Fruit fly (Drosophila melanogaster) whole organism, prepupa: ENCODE results near the gene CG14088.
A peak's percentile ranks its signal among the peaks of the same experiment; 100 is the strongest.

Experiments used
- Blimp-1 ChIP-seq: fragments of 200-800 bp; sonication (Bioruptor generic); optimal IDR thresholded peaks from 3 replicates; lab custom pipeline; 2017; ENCODE audit warnings: missing biosample characterization, missing genetic modification characterization, mild to moderate bottlenecking, moderate library complexity, missing genetic modification reagents
- CG10631 ChIP-seq: fragments of 200-800 bp; sonication (Bioruptor generic); optimal IDR thresholded peaks from 2 replicates; lab custom pipeline; 2016; ENCODE audit warnings: missing biosample characterization, missing genetic modification characterization
- CG11294 ChIP-seq: fragments of 200-800 bp; sonication (Bioruptor generic); IDR thresholded peaks from 2 replicates; pipeline ENCODE4 v1.3.6; 2022; ENCODE audit warnings: missing biosample characterization, missing genetic modification characterization
- CG11902 ChIP-seq: fragments of 200-800 bp; sonication (Bioruptor generic); optimal IDR thresholded peaks from 3 replicates; lab custom pipeline; 2016; ENCODE audit warnings: missing biosample characterization, missing genetic modification characterization
- CG15336 ChIP-seq: fragments of 200-800 bp; sonication (Bioruptor generic); IDR thresholded peaks from 2 replicates; pipeline ENCODE4 v1.3.6; 2022; ENCODE audit warnings: missing biosample characterization, missing genetic modification characterization
- CG1621 ChIP-seq: fragments of 200-800 bp; sonication (Bioruptor generic); optimal IDR thresholded peaks from 3 replicates; lab custom pipeline; 2018; ENCODE audit warnings: missing biosample characterization, mild to moderate bottlenecking, missing genetic modification characterization
- CG16779 ChIP-seq: fragments of 200-800 bp; sonication (Bioruptor generic); optimal IDR thresholded peaks from 3 replicates; lab custom pipeline; 2017; ENCODE audit warnings: missing biosample characterization, mild to moderate bottlenecking, missing genetic modification characterization
- CG3032 ChIP-seq: fragments of 200-800 bp; optimal IDR thresholded peaks from 2 replicates; lab custom pipeline; 2019; ENCODE audit warnings: missing biosample characterization, mild to moderate bottlenecking, missing genetic modification characterization, moderate library complexity
- CG31627 ChIP-seq: fragments of 200-800 bp; sonication (Bioruptor generic); optimal IDR thresholded peaks from 3 replicates; lab custom pipeline; 2016; ENCODE audit warnings: missing biosample characterization, missing genetic modification characterization
- CG32006 ChIP-seq: fragments of 200-800 bp; sonication (Bioruptor generic); optimal IDR thresholded peaks from 3 replicates; lab custom pipeline; 2017; ENCODE audit warnings: missing biosample characterization, mild to moderate bottlenecking, missing genetic modification characterization
- CG34406 ChIP-seq: fragments of 200-800 bp; sonication (Bioruptor generic); optimal IDR thresholded peaks from 3 replicates; lab custom pipeline; 2016; ENCODE audit warnings: missing biosample characterization, missing genetic modification characterization
- CG3919 ChIP-seq: fragments of 200-800 bp; sonication (Bioruptor generic); optimal IDR thresholded peaks from 3 replicates; lab custom pipeline; 2016; ENCODE audit warnings: missing biosample characterization, missing genetic modification characterization
- CG4318 ChIP-seq: fragments of 200-800 bp; sonication (Bioruptor generic); optimal IDR thresholded peaks from 3 replicates; lab custom pipeline; 2017; ENCODE audit warnings: missing biosample characterization, mild to moderate bottlenecking, missing genetic modification characterization
- CG6163 ChIP-seq: fragments of 200-800 bp; sonication (Bioruptor generic); IDR thresholded peaks from 3 replicates; pipeline ENCODE4 v1.3.6; 2022; ENCODE audit warnings: missing biosample characterization, missing genetic modification characterization
- CG6276 ChIP-seq: fragments of 200-800 bp; sonication (Bioruptor generic); optimal IDR thresholded peaks from 2 replicates; lab custom pipeline; 2017; ENCODE audit warnings: missing biosample characterization, mild to moderate bottlenecking, missing genetic modification characterization
- CG6792 ChIP-seq: fragments of 200-800 bp; sonication (Bioruptor generic); optimal IDR thresholded peaks from 3 replicates; lab custom pipeline; 2016; ENCODE audit warnings: missing biosample characterization, missing genetic modification characterization
- CG6808 ChIP-seq: fragments of 200-800 bp; sonication (Bioruptor generic); optimal IDR thresholded peaks from 3 replicates; lab custom pipeline; 2017; ENCODE audit warnings: missing biosample characterization, missing genetic modification characterization, mild to moderate bottlenecking, moderate library complexity, missing genetic modification reagents
- CG6854 ChIP-seq: fragments of 200-800 bp; sonication (Bioruptor generic); optimal IDR thresholded peaks from 2 replicates; lab custom pipeline; 2017; ENCODE audit warnings: missing biosample characterization, mild to moderate bottlenecking, missing genetic modification characterization
- CG8119 ChIP-seq: fragments of 200-800 bp; sonication (Bioruptor generic); IDR thresholded peaks from 3 replicates; pipeline ENCODE4 v1.3.6; 2022; ENCODE audit warnings: missing biosample characterization, missing genetic modification characterization
- CG8319 ChIP-seq: fragments of 200-800 bp; sonication (Bioruptor generic); optimal IDR thresholded peaks from 3 replicates; lab custom pipeline; 2016; ENCODE audit warnings: missing biosample characterization, missing genetic modification characterization
- Eip78C ChIP-seq: fragments of 200-800 bp; sonication (Bioruptor generic); peaks from one replicate; lab custom pipeline; 2016; ENCODE audit warnings: missing biosample characterization, missing genetic modification characterization
- Eip93F ChIP-seq: fragments of 200-800 bp; sonication (Bioruptor generic); optimal IDR thresholded peaks from 2 replicates; lab custom pipeline; 2016; ENCODE audit warnings: missing biosample characterization, mild to moderate bottlenecking, missing genetic modification characterization
- Ets21C ChIP-seq: fragments of 200-800 bp; sonication (Bioruptor generic); optimal IDR thresholded peaks from 3 replicates; lab custom pipeline; 2016; ENCODE audit warnings: missing biosample characterization, missing genetic modification characterization
- Ets96B ChIP-seq: fragments of 200-800 bp; optimal IDR thresholded peaks from 2 replicates; lab custom pipeline; 2019; ENCODE audit warnings: missing biosample characterization, mild to moderate bottlenecking, missing genetic modification characterization, moderate library complexity
- Gug ChIP-seq: fragments of 200-800 bp; sonication (Bioruptor generic); IDR thresholded peaks from 2 replicates; pipeline ENCODE4 v1.3.6; 2022; ENCODE audit warnings: missing biosample characterization, missing genetic modification characterization
- Hr38 ChIP-seq: sonication (Bioruptor generic); optimal IDR thresholded peaks from 2 replicates; lab custom pipeline; 2016; ENCODE audit warnings: missing biosample characterization, missing genetic modification characterization
- Hr4 ChIP-seq: fragments of 200-800 bp; sonication (Bioruptor generic); optimal IDR thresholded peaks from 3 replicates; lab custom pipeline; 2016; ENCODE audit warnings: missing biosample characterization, missing genetic modification characterization
- Lpt ChIP-seq: fragments of 200-800 bp; sonication (Bioruptor generic); optimal IDR thresholded peaks from 3 replicates; lab custom pipeline; 2016; ENCODE audit warnings: missing biosample characterization, missing genetic modification characterization
- Met ChIP-seq: fragments of 200-800 bp; sonication (Bioruptor generic); optimal IDR thresholded peaks from 3 replicates; lab custom pipeline; 2016; ENCODE audit warnings: missing biosample characterization, missing genetic modification characterization
- Sox102F ChIP-seq: fragments of 200-800 bp; sonication (Bioruptor generic); optimal IDR thresholded peaks from 2 replicates; lab custom pipeline; 2016; ENCODE audit warnings: missing biosample characterization, mild to moderate bottlenecking, missing genetic modification characterization
- Sox14 ChIP-seq: fragments of 200-800 bp; sonication (Bioruptor generic); optimal IDR thresholded peaks from 3 replicates; lab custom pipeline; 2016; ENCODE audit warnings: missing biosample characterization, missing genetic modification characterization
- achi ChIP-seq: fragments of 200-800 bp; sonication (Bioruptor generic); optimal IDR thresholded peaks from 3 replicates; lab custom pipeline; 2016; ENCODE audit warnings: missing biosample characterization, missing genetic modification characterization
- dac ChIP-seq: fragments of 200-800 bp; sonication (Bioruptor generic); optimal IDR thresholded peaks from 2 replicates; lab custom pipeline; 2017; ENCODE audit warnings: missing biosample characterization, mild to moderate bottlenecking, missing genetic modification characterization
- eg ChIP-seq: fragments of 200-800 bp; sonication (Bioruptor generic); IDR thresholded peaks from 3 replicates; pipeline ENCODE4 v1.3.6; 2022; ENCODE audit warnings: missing biosample characterization, missing genetic modification characterization
- esn ChIP-seq: fragments of 200-800 bp; sonication (Bioruptor generic); optimal IDR thresholded peaks from 2 replicates; lab custom pipeline; 2016; ENCODE audit warnings: missing biosample characterization, mild to moderate bottlenecking, missing genetic modification characterization, moderate library complexity
- fd85E ChIP-seq: fragments of 200-800 bp; sonication (Bioruptor generic); optimal IDR thresholded peaks from 3 replicates; lab custom pipeline; 2016; ENCODE audit warnings: missing biosample characterization, missing genetic modification characterization
- fkh ChIP-seq: fragments of 200-800 bp; sonication (Bioruptor generic); optimal IDR thresholded peaks from 3 replicates; lab custom pipeline; 2017; ENCODE audit warnings: missing biosample characterization, mild to moderate bottlenecking, missing genetic modification characterization, moderate library complexity
- lz ChIP-seq: fragments of 200-800 bp; sonication (Bioruptor generic); optimal IDR thresholded peaks from 3 replicates; lab custom pipeline; 2016; ENCODE audit warnings: missing biosample characterization, missing genetic modification characterization
- pdm3 ChIP-seq: fragments of 200-800 bp; sonication (Bioruptor generic); optimal IDR thresholded peaks from 3 replicates; lab custom pipeline; 2016; ENCODE audit warnings: missing biosample characterization, missing genetic modification characterization
- salr ChIP-seq, 2 experiments: fragments of 200-800 bp; sonication (Bioruptor generic); optimal IDR thresholded peaks; 3 replicates each; lab custom pipeline; 2016 to 2018; ENCODE audit warnings: missing biosample characterization in 2 of 2, missing genetic modification characterization in 2 of 2, mild to moderate bottlenecking in 1 of 2
- spab ChIP-seq: fragments of 200-800 bp; sonication (Bioruptor generic); optimal IDR thresholded peaks from 2 replicates; lab custom pipeline; 2017; ENCODE audit warnings: missing biosample characterization, mild to moderate bottlenecking, missing genetic modification characterization, missing genetic modification reagents
- ss ChIP-seq, 2 experiments: fragments of 200-800 bp; sonication (Bioruptor generic); optimal IDR thresholded peaks; 2 replicates in 1 of 2; 3 replicates in 1 of 2; lab custom pipeline; 2017 to 2018; ENCODE audit warnings: mild to moderate bottlenecking in 2 of 2, missing biosample characterization in 2 of 2, missing genetic modification characterization in 2 of 2, moderate library complexity in 1 of 2
- svp ChIP-seq: fragments of 200-800 bp; sonication (Bioruptor generic); peaks from one replicate; lab custom pipeline; 2016; ENCODE audit warnings: missing biosample characterization, missing genetic modification characterization

CG14088 gene

dm6 chr3L:19236060-19236459, 34.4 kb downstream of the CG14088 start, which contains the start of gene CG33647:
Gene CG33647, plus strand, starts transcription at chr3L:19236360.
- TF ChIP-seq CG3032 (no peak), CG8119 (no peak), CG6854 (no peak), Hr4 (no peak), lz (no peak)

- TF ChIP-seq CG8319, result no peak
- peak; percentile 7 for TF ChIP-seq Eip78C (GFP tag; lab: Kevin White, UChicago)
- no peak for TF ChIP-seq Hr38 (GFP tag; lab: Kevin White, UChicago)
- TF ChIP-seq eg, result 0 out of 3 replicates have a peak, but pooled peaks have one; percentile 8
- 0 out of 3 replicates have a peak, but pooled peaks have one; percentile 15 for TF ChIP-seq CG6163 (GFP tag; lab: Robert Waterston, UW)
- peak; percentile 25; the same call in 1 of the 3 replicates for TF ChIP-seq CG8119
Observed at dm6 chr3L:19234922-19235702, 35.3 kb downstream of the CG14088 start, which contains the start of gene fz2. Gene fz2, minus strand, starts transcription at chr3L:19235373.

dm6 chr3L:19233798-19234781, 36.4 kb downstream of the CG14088 start:
- TF ChIP-seq CG6808 (GFP tag; lab: Kevin White, UChicago) (peak; percentile 53), CG6163 (GFP tag; lab: Robert Waterston, UW) (peak; percentile 83), Hr4 (peak; percentile 59), esn (GFP tag; lab: Kevin White, UChicago) (peak; percentile 15), Hr38 (GFP tag; lab: Kevin White, UChicago) (no peak), CG31627 (GFP tag; lab: Kevin White, UChicago) (no peak), fkh (no peak), CG15336 (GFP tag; lab: Robert Waterston, UW) (peak; percentile 71), spab (GFP tag; lab: Kevin White, UChicago) (no peak), CG6854 (no peak), svp (GFP tag; lab: Kevin White, UChicago) (peak; percentile 52), lz (no peak), fd85E (GFP tag; lab: Kevin White, UChicago) (no peak), CG16779 (tag; lab: Kevin White, UChicago) (peak; percentile 50), ss (GFP tag; optimal IDR thresholded peaks at IDR 0.05; lab: Kevin White, UChicago) (peak; percentile 32 to 52), CG11294 (GFP tag; lab: Robert Waterston, UW) (peak; percentile 20; the same call in 1 of the 2 replicates), achi (GFP tag; lab: Kevin White, UChicago) (peak; percentile 7), CG1621 (tag; lab: Kevin White, UChicago) (peak; percentile 34), CG4318 (GFP tag; lab: Kevin White, UChicago) (peak; percentile 38), Met (GFP tag; lab: Kevin White, UChicago) (no peak), Sox14 (GFP tag; lab: Kevin White, UChicago) (no peak), dac (GFP tag; lab: Kevin White, UChicago) (peak; percentile 54), Lpt (peak; percentile 60), pdm3 (GFP tag; lab: Kevin White, UChicago) (peak; percentile 12), Sox102F (GFP tag; lab: Kevin White, UChicago) (no peak), Ets96B (peak; percentile 16), Blimp-1 (GFP tag; lab: Kevin White, UChicago) (no peak), Eip93F (GFP tag; lab: Kevin White, UChicago) (no peak), CG3919 (GFP tag; lab: Kevin White, UChicago) (peak; percentile 9), Gug (GFP tag; lab: Robert Waterston, UW) (0 out of 2 replicates have a peak, but pooled peaks have one; percentile 19), CG10631 (GFP tag; lab: Kevin White, UChicago) (peak; percentile 27), Eip78C (GFP tag; lab: Kevin White, UChicago) (peak; percentile 83), eg (peak; percentile 93), CG11902 (GFP tag; lab: Kevin White, UChicago) (no peak), salr (GFP tag; optimal IDR thresholded peaks at IDR 0.05; lab: Kevin White, UChicago) (peak in 1 of 2 experiments; percentile 77), CG34406 (GFP tag; lab: Kevin White, UChicago) (no peak), Ets21C (GFP tag; lab: Kevin White, UChicago) (no peak), CG6276 (peak; percentile 85), CG8119 (peak; percentile 67), CG6792 (no peak), CG32006 (GFP tag; lab: Kevin White, UChicago) (peak; percentile 82)
